Fruit fly (Drosophila melanogaster): Measurements from ENCODE around the gene CG7800.

Gene CG7800

DNA sequence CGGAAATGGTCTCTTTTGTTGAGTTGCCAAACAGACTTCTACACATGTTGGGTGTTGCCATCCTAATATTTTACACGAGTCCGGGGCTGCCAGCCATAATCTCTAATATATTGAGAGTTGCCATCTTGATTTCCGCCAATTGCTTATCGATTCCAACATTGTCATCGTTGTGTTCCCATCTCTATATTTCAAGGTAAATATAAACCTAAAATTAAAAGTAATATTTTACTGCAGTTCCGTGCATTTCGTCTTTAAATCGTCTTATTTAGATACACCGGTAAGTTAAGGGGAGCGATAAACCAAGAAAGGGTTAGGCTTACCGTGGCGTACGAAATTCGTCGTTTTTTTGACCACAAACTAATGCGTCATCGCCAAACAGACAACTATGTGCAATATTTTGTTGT, 15.6 kb downstream of the CG7800 start, which contains the start of gene PolI (continued):
- TF ChIP-seq chif (GFP tag; optimal IDR thresholded peaks at IDR 0.05) = peak in 1 of 2 experiments; percentile 13
- peak; percentile 21 for TF ChIP-seq lbe (GFP tag; optimal IDR thresholded peaks at IDR 0.05)
- TF ChIP-seq CG9215 (GFP tag; IDR thresholded peaks at IDR 0.05) = no peak
- TF ChIP-seq CG13424 (tag; optimal IDR thresholded peaks at IDR 0.05) = peak; percentile 42
- no peak for TF ChIP-seq CG13775 (GFP tag; optimal IDR thresholded peaks at IDR 0.05)
- no peak for TF ChIP-seq kah (GFP tag; optimal IDR thresholded peaks at IDR 0.05)
- peak; percentile 60 for TF ChIP-seq CG15601 (tag; optimal IDR thresholded peaks at IDR 0.05)
- TF ChIP-seq nmo (GFP tag; optimal IDR thresholded peaks at IDR 0.05) = peak; percentile 36
- TF ChIP-seq pnt (GFP tag; optimal IDR thresholded peaks at IDR 0.05) = no peak
- TF ChIP-seq D19B (GFP tag; optimal IDR thresholded peaks at IDR 0.05) = no peak
- no peak for TF ChIP-seq Sry-β (GFP tag; optimal IDR thresholded peaks at IDR 0.05)
- TF ChIP-seq Mrtf (GFP tag; IDR thresholded peaks at IDR 0.05) = no peak
- no peak for TF ChIP-seq stc (GFP tag; IDR thresholded peaks at IDR 0.05)
- peak; percentile 37 for TF ChIP-seq Nf-YC (tag; optimal IDR thresholded peaks at IDR 0.05)
- peak; percentile 30 for TF ChIP-seq CG10147 (GFP tag; optimal IDR thresholded peaks at IDR 0.05)
- no peak for TF ChIP-seq CG30403 (GFP tag; optimal IDR thresholded peaks at IDR 0.05)
- no peak for TF ChIP-seq HLH3B (GFP tag; IDR thresholded peaks at IDR 0.05)
- TF ChIP-seq Mes4 (GFP tag; optimal IDR thresholded peaks at IDR 0.05) = no peak
- TF ChIP-seq dimm (GFP tag; IDR thresholded peaks at IDR 0.05) = no peak
- TF ChIP-seq onecut (GFP tag; IDR thresholded peaks at IDR 0.05) = no peak
- TF ChIP-seq H15 (GFP tag; IDR thresholded peaks at IDR 0.05) = no peak
- no peak for TF ChIP-seq Xrp1 (GFP tag; IDR thresholded peaks at IDR 0.05)
- TF ChIP-seq CG30431 (GFP tag; optimal IDR thresholded peaks at IDR 0.05) = no peak
- TF ChIP-seq Med (GFP tag) = peak; percentile 84
- TF ChIP-seq gcm (GFP tag; optimal IDR thresholded peaks at IDR 0.05) = no peak
- TF ChIP-seq Side (GFP tag; optimal IDR thresholded peaks at IDR 0.05) = no peak
- TF ChIP-seq Hmr (GFP tag; optimal IDR thresholded peaks at IDR 0.05) = peak; percentile 81
- TF ChIP-seq exex (tag; optimal IDR thresholded peaks at IDR 0.05) = no peak
- TF ChIP-seq Scr (GFP tag; IDR thresholded peaks at IDR 0.05; ENCODE audit: partially characterized antibody) = peak; percentile 49
- no peak for TF ChIP-seq CG4282 (GFP tag; optimal IDR thresholded peaks at IDR 0.05)
- TF ChIP-seq Hsf (GFP tag; optimal IDR thresholded peaks at IDR 0.05) = no peak
- TF ChIP-seq sna (GFP tag; IDR thresholded peaks at IDR 0.05; ENCODE audit: partially characterized antibody) = peak; percentile 28; the same call in 1 of the 2 replicates
- TF ChIP-seq CG12299 (tag; optimal IDR thresholded peaks at IDR 0.05) = no peak
- no peak for TF ChIP-seq esg (GFP tag; conservative IDR thresholded peaks at IDR 0.05)
- TF ChIP-seq CG3163 (GFP tag; optimal IDR thresholded peaks at IDR 0.05) = no peak
- TF ChIP-seq CG9797 (GFP tag; optimal IDR thresholded peaks at IDR 0.05) = peak; percentile 57
- no peak for TF ChIP-seq ac (GFP tag; optimal IDR thresholded peaks at IDR 0.05)
- no peak for TF ChIP-seq CG1792 (GFP tag; optimal IDR thresholded peaks at IDR 0.05)
- peak; percentile 3 for TF ChIP-seq CG13123 (GFP tag; optimal IDR thresholded peaks at IDR 0.05)
- no peak for TF ChIP-seq CG9727 (GFP tag; optimal IDR thresholded peaks at IDR 0.05)
- TF ChIP-seq CG17829 (tag; optimal IDR thresholded peaks at IDR 0.05) = peak; percentile 44
- TF ChIP-seq CG11695 (GFP tag; IDR thresholded peaks at IDR 0.05) = no peak
- no peak for TF ChIP-seq nerfin-1 (tag; optimal IDR thresholded peaks at IDR 0.05)
- peak; percentile 68 for TF ChIP-seq CG14710 (tag; optimal IDR thresholded peaks at IDR 0.05)
- no peak for TF ChIP-seq CG2199 (GFP tag; IDR thresholded peaks at IDR 0.05)
- no peak for TF ChIP-seq HHEX (GFP tag; optimal IDR thresholded peaks at IDR 0.05)
- TF ChIP-seq Hr51 (GFP tag; optimal IDR thresholded peaks at IDR 0.05) = peak in 1 of 2 experiments; percentile 10
- no peak for TF ChIP-seq pb (GFP tag; optimal IDR thresholded peaks at IDR 0.05)
- TF ChIP-seq sens-2 (GFP tag; IDR thresholded peaks at IDR 0.05) = no peak
- TF ChIP-seq gsb-n (tag; optimal IDR thresholded peaks at IDR 0.05) = no peak
- TF ChIP-seq shn (GFP tag; optimal IDR thresholded peaks at IDR 0.05) = no peak

Measured in whole organism, embryonic.